Worm (Caenorhabditis elegans): ENCODE measurements around the gene Y39A1A.22.

DNA sequence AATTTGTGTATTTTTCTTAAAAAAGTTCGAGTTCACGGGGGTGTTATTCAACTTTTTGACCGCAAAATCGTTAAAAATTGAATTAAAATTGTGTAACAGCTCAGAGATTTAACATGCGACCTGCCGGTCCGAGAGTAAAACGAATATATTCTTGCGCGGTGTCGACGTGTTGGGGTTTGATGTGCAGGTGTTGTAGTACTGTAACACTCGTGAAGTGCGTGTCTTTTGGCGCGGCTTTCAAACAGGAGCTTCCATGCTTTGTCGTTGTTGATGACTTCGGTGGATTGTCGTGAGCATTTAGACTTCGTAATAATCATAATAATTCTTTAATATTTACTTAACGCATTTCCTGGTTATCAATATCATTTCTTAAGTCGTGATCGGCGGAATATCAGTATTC, 23.7 kb upstream of the Y39A1A.22 start, which contains the start of gene tat-3:
- no peak for TF ChIP-seq ztf-4 (tag; optimal IDR thresholded peaks at IDR 0.05)
- no peak for TF ChIP-seq sma-3 (GFP tag; optimal IDR thresholded peaks at IDR 0.05)
